Worm (Caenorhabditis elegans) whole organism, L1 larva: ENCODE measurements around the gene C18D11.1.

Source experiments
- aha-1 ChIP-seq: fragments of 150-350 bp; optimal IDR thresholded peaks from 2 replicates; lab custom pipeline; 2014; ENCODE audit warnings: missing biosample characterization, missing genetic modification characterization
- alr-1 ChIP-seq: fragments of 200-800 bp; sonication (Bioruptor generic); optimal IDR thresholded peaks from 2 replicates; lab custom pipeline; 2018; ENCODE audit warnings: borderline replicate concordance, mild to moderate bottlenecking, missing genetic modification characterization, missing compliant biosample characterization
- aly-2 ChIP-seq: fragments of 150-350 bp; optimal IDR thresholded peaks from 2 replicates; lab custom pipeline; 2014; ENCODE audit warnings: missing biosample characterization, missing genetic modification characterization
- blmp-1 ChIP-seq: fragments of 150-350 bp; optimal IDR thresholded peaks from 2 replicates; lab custom pipeline; 2014; ENCODE audit warnings: missing biosample characterization, missing genetic modification characterization
- nhr-28 ChIP-seq: fragments of 150-350 bp; optimal IDR thresholded peaks from 2 replicates; lab custom pipeline; 2014; ENCODE audit warnings: missing biosample characterization, missing genetic modification characterization

DNA sequence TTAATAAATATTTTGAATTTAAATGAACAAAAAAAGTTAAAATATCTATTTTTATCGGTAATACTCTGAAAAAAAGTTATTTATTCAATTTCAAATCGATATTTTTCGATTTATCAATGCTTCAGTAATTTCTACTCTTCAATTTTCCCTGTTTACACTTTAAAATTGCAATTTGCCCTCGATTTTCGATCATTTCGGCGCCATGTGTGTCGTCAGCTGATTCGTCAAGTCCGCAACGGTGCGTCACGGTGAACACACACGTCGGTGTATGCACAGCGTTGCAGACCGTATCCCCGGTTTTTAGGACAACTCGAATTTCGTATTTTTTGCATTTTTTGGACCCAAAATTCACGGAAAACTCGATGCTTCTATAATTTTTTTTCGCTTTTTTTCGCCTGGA lies 6.9 kb downstream of the C18D11.1 start, which contains the start of gene C18D11.3:
- TF ChIP-seq aly-2 (tag; lab: Kevin White, UChicago) = no peak
- TF ChIP-seq aha-1 (tag; lab: Kevin White, UChicago) = peak; percentile 27
- TF ChIP-seq blmp-1 = peak; percentile 74
- no peak for TF ChIP-seq nhr-28 (tag; lab: Kevin White, UChicago)
- TF ChIP-seq alr-1 = no peak
